Worm (Caenorhabditis elegans) whole organism, L1 larva: ENCODE measurements around the gene dnj-10.

Experiments
- C04F5.9 ChIP-seq: sonication (generic microtip); optimal IDR thresholded peaks from 2 replicates; lab custom pipeline; 2016; ENCODE audit warnings: missing genetic modification characterization, missing compliant biosample characterization
- C16A3.4 ChIP-seq: fragments of 150-350 bp; optimal IDR thresholded peaks from 2 replicates; lab custom pipeline; 2014; ENCODE audit warnings: missing biosample characterization, missing genetic modification characterization
- Y116A8C.19 ChIP-seq: sonication (generic microtip); optimal IDR thresholded peaks from 2 replicates; lab custom pipeline; 2016; ENCODE audit warnings: missing compliant biosample characterization, missing genetic modification characterization, borderline replicate concordance
- ceh-63 ChIP-seq: fragments of 200-800 bp; sonication (Bioruptor generic); optimal IDR thresholded peaks from 2 replicates; lab custom pipeline; 2018; ENCODE audit warnings: mild to moderate bottlenecking, missing genetic modification characterization, missing compliant biosample characterization
- ceh-8 ChIP-seq: fragments of 200-800 bp; sonication (Bioruptor generic); optimal IDR thresholded peaks from 2 replicates; lab custom pipeline; 2018; ENCODE audit warnings: mild to moderate bottlenecking, missing genetic modification characterization, moderate library complexity, missing compliant biosample characterization
- ceh-82 ChIP-seq, 3 experiments: fragments of 150-350 bp in 1 of 3; sonication (generic microtip) in 2 of 3; optimal IDR thresholded peaks; 2 replicates each; lab custom pipeline; 2014 to 2017; ENCODE audit warnings: missing biosample characterization in 3 of 3, missing genetic modification characterization in 3 of 3
- ceh-88 ChIP-seq: fragments of 200-800 bp; sonication (Bioruptor generic); IDR thresholded peaks from 2 replicates; pipeline ENCODE4 v1.3.6; 2022; ENCODE audit warnings: missing genetic modification characterization, missing compliant biosample characterization
- ceh-90 ChIP-seq: sonication (generic microtip); optimal IDR thresholded peaks from 2 replicates; lab custom pipeline; 2016; ENCODE audit warnings: missing genetic modification characterization, missing compliant biosample characterization
- ces-1 ChIP-seq: fragments of 150-350 bp; optimal IDR thresholded peaks from 2 replicates; lab custom pipeline; 2014; ENCODE audit warnings: missing biosample characterization, missing genetic modification reagents, missing genetic modification characterization
- dpl-1 ChIP-seq, 3 experiments: fragments of 150-350 bp in 2 of 3; sonication (generic microtip) in 1 of 3; optimal IDR thresholded peaks; 2 replicates each; lab custom pipeline; 2014 to 2017; ENCODE audit warnings: missing biosample characterization in 3 of 3, missing genetic modification characterization in 3 of 3, missing genetic modification reagents in 3 of 3
- dsc-1 ChIP-seq: sonication (generic microtip); optimal IDR thresholded peaks from 2 replicates; lab custom pipeline; 2016; ENCODE audit warnings: mild to moderate bottlenecking, missing genetic modification characterization, missing compliant biosample characterization
- efl-1 ChIP-seq, 4 experiments: fragments of 150-350 bp; optimal IDR thresholded peaks in 3 of 4; peaks in 1 of 4; 1 replicate in 1 of 4; 2 replicates in 3 of 4; lab custom pipeline; 2014; ENCODE audit warnings: missing biosample characterization in 2 of 4, missing genetic modification characterization in 2 of 4, missing genetic modification reagents in 2 of 4
- efl-3 ChIP-seq: fragments of 200-800 bp; sonication (Bioruptor generic); optimal IDR thresholded peaks from 2 replicates; lab custom pipeline; 2018; ENCODE audit warnings: mild to moderate bottlenecking, missing genetic modification characterization, missing compliant biosample characterization
- egl-13 ChIP-seq: sonication (generic microtip); optimal IDR thresholded peaks from 2 replicates; lab custom pipeline; 2016; ENCODE audit warnings: missing genotype, missing genetic modification reagents, missing genetic modification characterization, missing compliant biosample characterization
- elt-2 ChIP-seq: sonication (generic microtip); optimal IDR thresholded peaks from 2 replicates; lab custom pipeline; 2016; ENCODE audit warnings: missing genetic modification characterization, mild to moderate bottlenecking, inconsistent platforms, missing compliant biosample characterization, missing genetic modification reagents
- elt-3 ChIP-seq, 6 experiments: fragments of 150-350 bp in 1 of 6; sonication (generic microtip); optimal IDR thresholded peaks; 2 replicates each; lab custom pipeline; 2017 to 2018; ENCODE audit warnings: missing biosample characterization in 6 of 6, missing genetic modification characterization in 6 of 6, inconsistent platforms in 1 of 6
- fkh-10 ChIP-seq: sonication (generic microtip); optimal IDR thresholded peaks from 2 replicates; lab custom pipeline; 2017; ENCODE audit warnings: missing biosample characterization, missing genetic modification reagents, missing genetic modification characterization
- grh-1 ChIP-seq: fragments of 200-800 bp; sonication (Bioruptor generic); IDR thresholded peaks from 2 replicates; pipeline ENCODE4 v1.3.6; 2022; ENCODE audit warnings: missing genetic modification reagents, missing genetic modification characterization, missing compliant biosample characterization
- hlh-17 ChIP-seq: fragments of 200-800 bp; sonication (Bioruptor generic); optimal IDR thresholded peaks from 2 replicates; lab custom pipeline; 2018; ENCODE audit warnings: missing genetic modification characterization, mild to moderate bottlenecking, missing compliant biosample characterization, moderate library complexity, borderline replicate concordance
- hlh-4 ChIP-seq: sonication (generic microtip); optimal IDR thresholded peaks from 2 replicates; lab custom pipeline; 2016; ENCODE audit warnings: mild to moderate bottlenecking, missing genetic modification characterization, missing compliant biosample characterization
- hpl-2 ChIP-seq: fragments of 150-350 bp; optimal IDR thresholded peaks from 2 replicates; lab custom pipeline; 2014; ENCODE audit warnings: missing biosample characterization, missing genetic modification reagents, missing genetic modification characterization
- lin-14 ChIP-seq: fragments of 200-800 bp; sonication (Bioruptor generic); optimal IDR thresholded peaks from 2 replicates; lab custom pipeline; 2018; ENCODE audit warnings: mild to moderate bottlenecking, missing genetic modification characterization, moderate library complexity, missing compliant biosample characterization
- lin-39 ChIP-seq: fragments of 150-350 bp; optimal IDR thresholded peaks from 2 replicates; lab custom pipeline; 2014; ENCODE audit warnings: missing biosample characterization, missing genetic modification reagents, missing genetic modification characterization
- lir-3 ChIP-seq: sonication (generic microtip); optimal IDR thresholded peaks from 2 replicates; lab custom pipeline; 2016; ENCODE audit warnings: mild to moderate bottlenecking, missing genetic modification characterization, moderate library complexity, missing compliant biosample characterization; ENCODE audit not compliant: poor library complexity
- mab-9 ChIP-seq: fragments of 200-800 bp; sonication (Bioruptor generic); IDR thresholded peaks from 2 replicates; pipeline ENCODE4 v1.3.6; 2022; ENCODE audit warnings: missing genetic modification reagents, missing genetic modification characterization, missing compliant biosample characterization
- mef-2 ChIP-seq: fragments of 150-350 bp; optimal IDR thresholded peaks from 2 replicates; lab custom pipeline; 2014; ENCODE audit warnings: missing biosample characterization, missing genetic modification characterization
- mep-1 ChIP-seq: fragments of 150-350 bp; optimal IDR thresholded peaks from 2 replicates; lab custom pipeline; 2014; ENCODE audit warnings: missing biosample characterization, missing genetic modification characterization
- nhr-12 ChIP-seq: sonication (generic microtip); optimal IDR thresholded peaks from 2 replicates; lab custom pipeline; 2017; ENCODE audit warnings: missing biosample characterization, missing genetic modification characterization
- nhr-19 ChIP-seq: fragments of 200-800 bp; sonication (Bioruptor generic); conservative IDR thresholded peaks from 2 replicates; pipeline ENCODE4 v1.3.6; 2022; ENCODE audit warnings: missing genetic modification characterization, missing compliant biosample characterization
- nhr-20 ChIP-seq: sonication (generic microtip); optimal IDR thresholded peaks from 2 replicates; lab custom pipeline; 2016; ENCODE audit warnings: mild to moderate bottlenecking, missing genetic modification characterization, missing compliant biosample characterization
- nhr-237 ChIP-seq: fragments of 150-350 bp; optimal IDR thresholded peaks from 2 replicates; lab custom pipeline; 2014; ENCODE audit warnings: missing biosample characterization, missing genetic modification characterization
- nhr-28 ChIP-seq: fragments of 150-350 bp; optimal IDR thresholded peaks from 2 replicates; lab custom pipeline; 2014; ENCODE audit warnings: missing biosample characterization, missing genetic modification characterization
- nhr-47 ChIP-seq: sonication (generic microtip); optimal IDR thresholded peaks from 2 replicates; lab custom pipeline; 2016; ENCODE audit warnings: mild to moderate bottlenecking, missing genetic modification characterization, moderate library complexity, missing compliant biosample characterization
- nhr-76 ChIP-seq: sonication (generic microtip); optimal IDR thresholded peaks from 2 replicates; lab custom pipeline; 2017; ENCODE audit warnings: missing biosample characterization, missing genetic modification characterization
- nhr-77 ChIP-seq: fragments of 150-350 bp; optimal IDR thresholded peaks from 2 replicates; lab custom pipeline; 2014; ENCODE audit warnings: missing biosample characterization, missing genetic modification characterization
- nhr-85 ChIP-seq: sonication (generic microtip); peaks from one replicate; lab custom pipeline; 2016; ENCODE audit warnings: missing genetic modification characterization, inconsistent platforms, missing compliant biosample characterization
- nhr-90 ChIP-seq: sonication (generic microtip); optimal IDR thresholded peaks from 2 replicates; lab custom pipeline; 2016; ENCODE audit warnings: mild to moderate bottlenecking, missing genetic modification characterization, missing compliant biosample characterization; ENCODE audit not compliant: poor library complexity
- pax-3 ChIP-seq: fragments of 200-800 bp; sonication (Bioruptor generic); optimal IDR thresholded peaks from 2 replicates; lab custom pipeline; 2018; ENCODE audit warnings: mild to moderate bottlenecking, missing genetic modification characterization, moderate library complexity, missing compliant biosample characterization
- rnt-1 ChIP-seq: sonication (generic microtip); optimal IDR thresholded peaks from 2 replicates; lab custom pipeline; 2016; ENCODE audit warnings: mild to moderate bottlenecking, missing genetic modification characterization, moderate library complexity, missing compliant biosample characterization
- sptf-1 ChIP-seq: fragments of 150-350 bp; optimal IDR thresholded peaks from 2 replicates; lab custom pipeline; 2014; ENCODE audit warnings: missing biosample characterization, missing genetic modification characterization
- tbx-2 ChIP-seq: sonication (generic microtip); optimal IDR thresholded peaks from 2 replicates; lab custom pipeline; 2016; ENCODE audit warnings: missing genetic modification characterization, missing compliant biosample characterization
- tlp-1 ChIP-seq: fragments of 150-350 bp; optimal IDR thresholded peaks from 2 replicates; lab custom pipeline; 2014; ENCODE audit warnings: missing biosample characterization, missing genetic modification characterization
- unc-30 ChIP-seq: sonication (generic microtip); optimal IDR thresholded peaks from 2 replicates; lab custom pipeline; 2017; ENCODE audit warnings: missing biosample characterization, missing genetic modification characterization
- unc-62 ChIP-seq: fragments of 150-350 bp; optimal IDR thresholded peaks from 2 replicates; lab custom pipeline; 2014; ENCODE audit warnings: missing biosample characterization, missing genetic modification reagents, missing genetic modification characterization
- unc-86 ChIP-seq: sonication (generic microtip); optimal IDR thresholded peaks from 2 replicates; lab custom pipeline; 2016; ENCODE audit warnings: missing genetic modification characterization, missing compliant biosample characterization
- unc-98 ChIP-seq: fragments of 200-800 bp; sonication (Bioruptor generic); IDR thresholded peaks from 2 replicates; pipeline ENCODE4 v1.3.6; 2022; ENCODE audit warnings: missing genetic modification characterization, missing compliant biosample characterization
- xbp-1 ChIP-seq: sonication (generic microtip); optimal IDR thresholded peaks from 2 replicates; lab custom pipeline; 2016; ENCODE audit warnings: missing genetic modification characterization, missing compliant biosample characterization
- ztf-11 ChIP-seq, 2 experiments: sonication (generic microtip); optimal IDR thresholded peaks; 2 replicates each; lab custom pipeline; 2016 to 2017; ENCODE audit warnings: missing genetic modification characterization in 2 of 2, missing biosample characterization in 1 of 2, missing compliant biosample characterization in 1 of 2

The dnj-10 gene

DNA sequence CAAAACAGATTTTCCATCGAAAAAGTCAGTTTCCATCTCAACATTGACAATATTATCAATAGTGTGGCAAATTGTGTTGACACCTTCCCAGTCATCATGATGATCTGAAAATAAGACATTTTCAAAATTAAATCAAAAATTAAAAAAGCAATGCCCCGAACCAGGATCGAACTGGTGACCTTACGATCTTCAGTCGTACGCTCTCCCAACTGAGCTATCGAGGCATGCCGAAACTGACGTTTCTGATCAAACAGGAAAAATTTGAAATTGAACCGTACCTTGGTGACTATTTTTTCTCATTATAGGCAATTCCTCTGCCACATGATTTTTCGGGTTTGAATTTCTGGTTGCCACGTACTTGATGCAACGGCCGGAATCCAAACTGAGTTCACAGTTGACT is 22.5 kb downstream of the dnj-10 start:
- TF ChIP-seq nhr-237 (tag; lab: Kevin White, UChicago), result no peak
- no peak for TF ChIP-seq dpl-1 (GFP tag; optimal IDR thresholded peaks at IDR 0.05; lab: Kevin White, UChicago)
- no peak for TF ChIP-seq pax-3 (tag; lab: Kevin White, UChicago)
- no peak for TF ChIP-seq nhr-20 (tag; lab: Kevin White, UChicago)
- no peak for TF ChIP-seq unc-86 (tag; lab: Kevin White, UChicago)
- TF ChIP-seq mep-1, result no peak
- TF ChIP-seq ceh-88 (GFP tag; lab: Robert Waterston, UW), result no peak
- TF ChIP-seq mab-9 (GFP tag; lab: Robert Waterston, UW), result no peak
- no peak for TF ChIP-seq nhr-90 (tag; lab: Kevin White, UChicago)
- no peak for TF ChIP-seq lin-39
- no peak for TF ChIP-seq sptf-1
- TF ChIP-seq unc-98, result no peak
- TF ChIP-seq nhr-19 (GFP tag; lab: Robert Waterston, UW), result no peak
- no peak for TF ChIP-seq C04F5.9 (tag; lab: Kevin White, UChicago)
- no peak for TF ChIP-seq fkh-10 (GFP tag; lab: Kevin White, UChicago)
- TF ChIP-seq ztf-11 (tag; optimal IDR thresholded peaks at IDR 0.05; lab: Kevin White, UChicago), result no peak
- TF ChIP-seq efl-1 (optimal IDR thresholded peaks at IDR 0.05; lab: Kevin White, UChicago), result no peak
- no peak for TF ChIP-seq efl-1 (GFP tag; optimal IDR thresholded peaks at IDR 0.05 in 1 of 2; lab: Kevin White, UChicago)
- TF ChIP-seq mef-2 (tag; lab: Kevin White, UChicago), result no peak
- no peak for TF ChIP-seq unc-62 (GFP tag; lab: Kevin White, UChicago)
- TF ChIP-seq nhr-28 (tag; lab: Kevin White, UChicago), result no peak

DNA sequence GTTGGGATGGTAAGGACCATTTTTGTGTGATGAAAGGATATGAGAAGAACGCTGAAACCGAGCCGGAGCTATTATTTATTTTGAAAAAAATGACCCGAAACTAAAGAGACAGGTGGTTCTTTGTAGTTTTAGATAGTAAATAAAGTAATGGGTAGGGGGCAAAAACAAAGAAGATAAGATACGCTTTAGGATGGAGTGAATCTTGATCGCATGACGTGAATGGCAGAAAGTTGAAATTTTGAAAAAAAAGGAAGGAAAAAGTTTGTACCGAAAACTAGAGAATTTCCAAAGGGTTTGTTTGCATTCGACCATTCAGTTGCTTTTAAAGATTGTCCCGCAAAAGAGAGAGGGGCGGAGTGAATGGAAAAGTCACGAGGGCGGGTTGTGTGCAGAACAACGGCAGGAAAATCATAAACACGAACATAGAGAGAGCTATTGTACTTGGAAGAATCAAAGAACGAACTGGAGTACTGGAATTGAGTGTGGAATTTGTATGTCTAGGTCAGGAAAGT is 23.0 kb downstream of the dnj-10 start, which contains the start of gene F22B7.9:
F22B7.9 (minus strand) TSS at position 51 of the 512 bp plus-strand sequence.
- no peak for TF ChIP-seq Y116A8C.19
- peak; percentile 10 for TF ChIP-seq C16A3.4
- no peak for TF ChIP-seq pax-3 (tag; lab: Kevin White, UChicago)
- TF ChIP-seq grh-1, result no peak
- TF ChIP-seq nhr-76 (tag; lab: Kevin White, UChicago), result no peak
- peak in 2 of 6 experiments; percentile 38 to 51 for TF ChIP-seq elt-3 (tag; optimal IDR thresholded peaks at IDR 0.05; lab: Kevin White, UChicago)
- TF ChIP-seq nhr-12 (tag; lab: Kevin White, UChicago), result no peak
- TF ChIP-seq dsc-1, result no peak
- TF ChIP-seq xbp-1 (tag; lab: Kevin White, UChicago), result no peak
- no peak for TF ChIP-seq unc-30 (tag; lab: Kevin White, UChicago)
- peak; percentile 11 for TF ChIP-seq rnt-1
- TF ChIP-seq dpl-1 (GFP tag; optimal IDR thresholded peaks at IDR 0.05; lab: Kevin White, UChicago), result peak in 1 of 3 experiments; percentile 9
- no peak for TF ChIP-seq efl-3 (GFP tag; lab: Kevin White, UChicago)
- TF ChIP-seq tlp-1 (tag; lab: Kevin White, UChicago), result no peak
- peak; percentile 23 for TF ChIP-seq tbx-2 (tag; lab: Kevin White, UChicago)
- TF ChIP-seq lir-3 (tag; lab: Kevin White, UChicago), result no peak
- no peak for TF ChIP-seq ces-1 (GFP tag; lab: Kevin White, UChicago)
- TF ChIP-seq elt-2 (tag; lab: Kevin White, UChicago), result peak; percentile 54
- 0 out of 2 replicates have a peak, but pooled peaks have one; percentile 12 for TF ChIP-seq ceh-88 (GFP tag; lab: Robert Waterston, UW)
- peak; percentile 30 for TF ChIP-seq nhr-47 (tag; lab: Kevin White, UChicago)
- no peak for TF ChIP-seq hlh-17 (GFP tag; lab: Kevin White, UChicago)
- TF ChIP-seq nhr-77 (tag; lab: Kevin White, UChicago), result peak; percentile 4
- no peak for TF ChIP-seq unc-86 (tag; lab: Kevin White, UChicago)
- TF ChIP-seq ceh-82 (tag; optimal IDR thresholded peaks at IDR 0.05; lab: Kevin White, UChicago), result no peak
- no peak for TF ChIP-seq ceh-63
- no peak for TF ChIP-seq egl-13 (tag; lab: Kevin White, UChicago)
- TF ChIP-seq fkh-10 (GFP tag; lab: Kevin White, UChicago), result no peak
- TF ChIP-seq lin-14 (GFP tag; lab: Kevin White, UChicago), result peak; percentile 26
- TF ChIP-seq hpl-2 (GFP tag; lab: Kevin White, UChicago), result no peak
- no peak for TF ChIP-seq mef-2 (tag; lab: Kevin White, UChicago)
- no peak for TF ChIP-seq sptf-1
- no peak for TF ChIP-seq mep-1
- TF ChIP-seq efl-1 (optimal IDR thresholded peaks at IDR 0.05; lab: Kevin White, UChicago), result no peak
- peak in 1 of 2 experiments; percentile 16 for TF ChIP-seq efl-1 (GFP tag; optimal IDR thresholded peaks at IDR 0.05 in 1 of 2; lab: Kevin White, UChicago)
- TF ChIP-seq nhr-19 (GFP tag; lab: Robert Waterston, UW), result peak; percentile 42
- TF ChIP-seq ceh-90 (tag; lab: Kevin White, UChicago), result no peak
- peak; percentile 81 for TF ChIP-seq nhr-85
- no peak for TF ChIP-seq ceh-8 (GFP tag; lab: Kevin White, UChicago)
- TF ChIP-seq hlh-4 (tag; lab: Kevin White, UChicago), result no peak
